Worm (Caenorhabditis elegans) whole organism, dauer: ENCODE data around the gene srbc-84.

Experiments used
- unc-62 ChIP-seq: sonication (generic microtip); optimal IDR thresholded peaks from 2 replicates; lab custom pipeline; 2017; ENCODE audit warnings: missing biosample characterization, missing genetic modification reagents, missing genetic modification characterization

The srbc-84 gene

DNA sequence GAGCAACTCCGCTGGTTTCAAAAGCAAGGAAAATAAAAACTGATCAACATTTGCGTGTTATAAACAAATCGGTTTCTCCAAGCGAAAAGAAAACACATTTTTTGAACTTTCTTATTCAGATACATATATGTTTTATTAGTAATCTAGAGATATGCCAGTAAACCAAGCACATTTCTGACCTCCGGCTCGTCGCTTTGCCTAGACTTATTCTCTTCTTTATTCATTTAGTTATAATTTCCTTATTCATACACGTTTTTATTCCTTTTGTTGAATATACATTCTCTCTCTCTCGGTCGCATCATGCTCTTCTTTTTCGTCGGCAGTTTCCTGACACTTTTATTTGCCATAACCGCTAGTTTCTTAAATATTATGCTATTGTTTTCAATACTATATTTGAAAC, at the start of gene srbc-84:
TSS of gene srbc-84 (plus strand) at position 301 of the 400 bp plus-strand sequence.
- no peak for TF ChIP-seq unc-62

DNA sequence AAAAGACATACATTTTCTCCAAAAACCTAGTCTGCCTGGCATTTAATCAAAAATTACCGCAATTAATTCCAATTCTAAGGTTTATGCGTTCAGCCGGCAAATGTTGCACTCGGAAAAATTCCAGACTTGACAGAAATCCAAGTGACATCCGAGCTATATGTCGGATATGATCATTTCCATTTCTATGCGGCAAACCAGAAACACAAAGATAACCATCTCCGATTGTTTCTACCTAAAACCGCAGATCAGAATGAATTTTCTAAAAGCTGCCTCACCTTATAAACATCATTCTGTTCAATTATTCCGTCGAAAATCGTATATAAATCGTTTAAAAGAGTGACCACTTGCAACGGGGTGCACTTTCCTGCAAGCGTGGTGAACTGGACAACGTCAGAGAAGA, 49.7 kb upstream of the srbc-84 start:
- no peak for TF ChIP-seq unc-62

DNA sequence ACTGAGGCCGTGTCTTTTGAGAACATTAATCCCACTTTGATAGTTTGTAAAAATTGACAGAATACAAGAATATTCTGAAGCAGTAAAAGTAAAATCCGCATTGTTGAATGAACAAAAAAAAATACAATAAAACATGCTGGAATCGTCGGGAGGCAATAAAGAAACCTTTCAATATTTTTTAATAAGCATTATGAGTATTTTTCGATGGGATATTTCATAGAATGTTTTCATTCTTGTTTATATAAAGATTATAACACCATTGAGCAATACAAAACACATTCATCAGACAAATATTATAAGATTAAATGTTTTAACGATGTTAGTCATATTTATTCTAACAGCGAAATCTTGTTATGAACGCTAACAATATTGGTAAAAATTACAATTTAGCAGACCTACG, 45.1 kb upstream of the srbc-84 start, which contains the start of gene gcy-20:
TSS of gene gcy-20 (minus strand) at position 101 of the 400 bp plus-strand sequence.
- no peak for TF ChIP-seq unc-62

DNA sequence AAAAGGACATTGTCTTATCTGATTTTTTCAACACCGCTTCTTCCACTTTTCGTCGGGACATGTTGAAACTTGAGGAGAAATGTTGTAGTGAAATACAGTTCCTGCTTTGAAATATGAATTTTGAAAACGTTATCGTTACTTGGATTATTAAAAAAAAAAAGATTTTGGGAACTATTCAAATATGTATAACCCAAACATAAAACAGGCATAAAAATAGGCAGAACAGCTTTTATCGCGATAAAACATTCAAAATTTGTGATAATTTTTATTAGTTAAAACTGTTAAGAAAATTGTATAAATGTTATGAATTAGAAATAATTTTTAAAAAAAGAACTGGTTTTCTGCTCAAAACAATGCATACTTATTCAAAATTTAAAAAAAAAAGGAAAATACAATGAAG, 42.4 kb upstream of the srbc-84 start, which contains the start of gene bgnt-1.3:
TSS of gene bgnt-1.3 (minus strand) at position 101 of the 400 bp plus-strand sequence.
- no peak for TF ChIP-seq unc-62

DNA sequence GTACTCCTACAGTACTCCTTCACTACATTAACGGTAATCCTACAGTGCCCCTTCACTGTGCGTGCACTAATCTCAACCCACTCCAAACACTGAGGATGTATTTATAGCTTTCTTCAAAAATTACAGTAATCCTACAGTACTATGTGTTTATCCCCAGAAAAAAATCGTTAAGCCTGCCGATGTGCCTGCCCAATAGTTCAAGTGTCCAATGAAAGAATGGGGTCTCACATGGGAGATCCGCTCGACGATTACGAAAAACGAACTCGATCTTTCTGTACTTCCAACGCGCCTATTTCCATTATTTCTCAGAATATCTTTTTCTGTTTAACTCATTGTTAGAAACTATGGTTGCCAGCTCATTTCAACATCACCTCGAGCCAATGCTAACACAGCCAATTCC, 40.6 kb upstream of the srbc-84 start, which contains the start of gene nhr-218:
TSS of gene nhr-218 (plus strand) at position 301 of the 400 bp plus-strand sequence.
- no peak for TF ChIP-seq unc-62

- TF ChIP-seq unc-62: no peak
Measured at ce11 chrV:16259684-16260083, 39.1 kb upstream of the srbc-84 start, which contains the start of gene nhr-127. TSS of gene nhr-127 (plus strand) at chrV:16259984.

DNA sequence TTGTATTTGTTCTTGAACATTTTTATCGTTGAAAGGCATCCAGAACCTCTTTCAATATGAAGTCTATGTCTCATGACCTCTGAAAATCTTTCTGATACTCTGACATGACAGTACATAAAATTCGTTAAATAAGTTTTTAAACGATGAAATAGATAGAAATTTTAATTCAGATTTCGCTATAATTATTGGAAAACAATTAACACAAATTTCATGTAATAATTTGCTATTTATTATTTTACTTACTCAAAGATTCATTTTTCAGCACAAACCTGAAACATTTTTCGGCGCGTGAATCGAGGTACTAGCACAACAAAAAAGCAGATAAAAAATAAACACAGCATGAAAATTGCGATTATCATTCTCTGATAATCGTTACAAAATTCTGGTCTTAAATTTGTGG, 32.3 kb upstream of the srbc-84 start, which contains the start of gene T13F3.4:
TSS of gene T13F3.4 (minus strand) at position 101 of the 400 bp plus-strand sequence.
- no peak for TF ChIP-seq unc-62

- no peak for TF ChIP-seq unc-62
Measured at ce11 chrV:16269556-16269955, 29.2 kb upstream of the srbc-84 start, which contains the start of the genes fbxa-2 and T13F3.8. TSS of gene fbxa-2 (minus strand) at chrV:16269656. TSS of gene T13F3.8 (plus strand) at chrV:16269800.

DNA sequence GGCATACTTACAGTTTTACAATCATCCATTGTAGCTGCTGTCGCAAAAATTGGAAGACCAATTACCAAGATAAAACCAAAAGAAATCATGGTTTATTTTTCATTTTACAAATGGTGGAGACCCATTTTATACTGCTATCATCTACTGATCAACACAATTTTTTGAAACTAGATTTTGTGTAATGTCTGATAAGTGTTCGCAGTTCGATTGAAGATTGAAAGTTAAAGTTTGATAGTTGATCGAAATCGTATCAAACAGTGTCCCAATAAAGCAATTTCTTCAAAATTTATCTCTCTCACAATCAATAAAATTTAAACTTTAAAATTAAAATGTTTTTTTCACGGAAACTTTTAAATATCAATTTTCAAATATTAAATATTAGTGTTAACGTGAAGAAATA, 27.6 kb upstream of the srbc-84 start, which contains the start of gene T13F3.6:
TSS of gene T13F3.6 (minus strand) at position 101 of the 400 bp plus-strand sequence.
- no peak for TF ChIP-seq unc-62

ce11 chrV:16275347-16275746, 23.4 kb upstream of the srbc-84 start, which contains the start of gene pacl-1:
TSS of gene pacl-1 (minus strand) at chrV:16275447.
- no peak for TF ChIP-seq unc-62

DNA sequence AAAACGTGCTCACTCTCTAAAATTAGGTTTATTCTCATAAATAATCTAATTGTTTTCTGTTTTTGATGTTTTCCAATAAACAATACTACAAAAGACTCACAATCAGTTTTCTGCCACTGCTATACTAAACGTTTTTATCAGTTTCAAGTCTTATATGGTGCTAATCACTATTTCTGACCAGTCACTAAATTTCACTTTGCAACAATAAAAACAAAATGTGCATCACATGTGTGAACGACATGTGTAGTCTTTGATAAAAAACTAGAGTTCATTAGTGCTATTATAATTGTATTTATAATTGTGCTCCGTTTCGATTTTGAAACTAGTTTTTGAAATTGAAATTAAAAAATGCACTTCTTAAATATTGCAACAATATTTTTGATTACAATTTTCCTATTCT, 20.9 kb upstream of the srbc-84 start, which contains the start of gene cyp-37B1:
TSS of gene cyp-37B1 (plus strand) at position 199 of the 400 bp plus-strand sequence.
- no peak for TF ChIP-seq unc-62

DNA sequence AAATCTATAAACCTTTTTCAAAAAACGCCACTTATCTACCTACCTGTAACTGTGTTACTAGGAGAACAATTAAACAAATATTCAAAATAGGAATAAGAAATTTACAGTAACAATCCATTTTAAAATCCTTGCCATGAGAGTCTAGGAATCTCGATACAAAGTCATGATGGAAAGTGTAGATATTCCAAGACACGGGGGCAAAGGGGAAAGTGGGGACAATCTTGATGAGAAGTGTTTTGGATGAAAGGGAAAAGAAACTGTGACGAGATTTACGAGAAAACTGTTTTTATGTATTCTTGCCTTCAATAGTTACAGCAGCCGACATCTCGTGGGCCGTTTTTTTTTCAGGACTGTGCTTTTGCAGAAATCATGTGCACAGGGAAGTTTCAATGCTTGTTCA, 16.6 kb upstream of the srbc-84 start, which contains the start of gene F28G4.2:
TSS of gene F28G4.2 (minus strand) at position 175 of the 400 bp plus-strand sequence.
- no peak for TF ChIP-seq unc-62

ce11 chrV:16285794-16286193, 13.0 kb upstream of the srbc-84 start, which contains the start of gene F28G4.4:
TSS of gene F28G4.4 (minus strand) at chrV:16285894.
- TF ChIP-seq unc-62: no peak

ce11 chrV:16287619-16288018, 11.2 kb upstream of the srbc-84 start, which contains the start of gene F28G4.3:
TSS of gene F28G4.3 (minus strand) at chrV:16287719.
- no peak for TF ChIP-seq unc-62

DNA sequence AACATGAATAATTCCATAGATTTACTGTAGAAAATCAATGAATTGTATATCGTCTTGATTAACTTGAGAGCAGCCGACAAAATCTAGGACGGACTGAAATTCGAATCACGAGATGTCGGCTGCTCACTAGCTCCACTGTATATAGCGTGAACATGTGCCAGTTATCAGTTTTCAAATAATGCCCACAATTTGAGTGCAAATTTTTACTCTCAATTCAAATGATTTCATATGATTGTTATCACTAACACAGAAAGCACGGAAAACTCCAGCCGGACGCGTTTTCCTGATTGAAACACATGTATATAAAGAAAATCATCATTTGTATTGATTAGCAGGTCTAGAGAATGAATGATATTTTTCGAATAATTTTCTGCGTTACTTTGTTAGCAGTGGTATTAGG, 6.4 kb upstream of the srbc-84 start, which contains the start of gene oac-5:
TSS of gene oac-5 (plus strand) at position 301 of the 400 bp plus-strand sequence.
- no peak for TF ChIP-seq unc-62

DNA sequence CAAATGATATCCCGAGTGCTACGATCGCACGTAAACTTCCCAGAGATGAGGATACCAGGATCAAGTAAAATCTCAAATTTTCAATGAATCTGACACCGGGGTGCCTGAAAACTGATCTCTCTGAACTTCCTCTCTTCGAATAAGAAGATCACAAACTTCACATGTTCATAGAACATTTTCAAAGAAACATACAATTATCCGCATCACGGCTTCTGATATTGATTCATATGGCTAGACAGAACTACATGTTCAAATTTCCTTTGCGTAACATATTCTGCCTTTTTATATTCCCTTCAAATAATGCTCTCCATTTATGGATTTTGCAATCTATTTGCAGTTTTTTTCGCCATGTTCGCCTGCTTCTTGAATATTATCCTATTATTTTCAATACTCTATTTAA, 1.7 kb upstream of the srbc-84 start, which contains the start of gene srbc-83:
TSS of gene srbc-83 (plus strand) at position 301 of the 400 bp plus-strand sequence.
- no peak for TF ChIP-seq unc-62

- TF ChIP-seq unc-62: no peak
Measured at ce11 chrV:16299834-16300233, 1.1 kb downstream of the srbc-84 start.

- TF ChIP-seq unc-62: no peak
Measured at ce11 chrV:16300276-16300675, 1.5 kb downstream of the srbc-84 start, which contains the start of gene srbc-82. TSS of gene srbc-82 (plus strand) at chrV:16300576.
